Worm (Caenorhabditis elegans) whole organism, L1 larva: ENCODE results near the gene spe-36.

Experiments used
- F16B12.6 ChIP-seq: fragments of 150-350 bp; optimal IDR thresholded peaks from 2 replicates; lab custom pipeline; 2014; ENCODE audit warnings: missing biosample characterization, missing genetic modification characterization
- Y116A8C.19 ChIP-seq: sonication (generic microtip); optimal IDR thresholded peaks from 2 replicates; lab custom pipeline; 2016; ENCODE audit warnings: missing compliant biosample characterization, missing genetic modification characterization, borderline replicate concordance
- aha-1 ChIP-seq: fragments of 150-350 bp; optimal IDR thresholded peaks from 2 replicates; lab custom pipeline; 2014; ENCODE audit warnings: missing biosample characterization, missing genetic modification characterization
- aly-2 ChIP-seq: fragments of 150-350 bp; optimal IDR thresholded peaks from 2 replicates; lab custom pipeline; 2014; ENCODE audit warnings: missing biosample characterization, missing genetic modification characterization
- ama-1 ChIP-seq: fragments of 150-350 bp; optimal IDR thresholded peaks from 2 replicates; lab custom pipeline; 2014
- ceh-63 ChIP-seq: fragments of 200-800 bp; sonication (Bioruptor generic); optimal IDR thresholded peaks from 2 replicates; lab custom pipeline; 2018; ENCODE audit warnings: mild to moderate bottlenecking, missing genetic modification characterization, missing compliant biosample characterization
- ceh-8 ChIP-seq: fragments of 200-800 bp; sonication (Bioruptor generic); optimal IDR thresholded peaks from 2 replicates; lab custom pipeline; 2018; ENCODE audit warnings: mild to moderate bottlenecking, missing genetic modification characterization, moderate library complexity, missing compliant biosample characterization
- ceh-82 ChIP-seq, 3 experiments: fragments of 150-350 bp in 1 of 3; sonication (generic microtip) in 2 of 3; optimal IDR thresholded peaks; 2 replicates each; lab custom pipeline; 2014 to 2017; ENCODE audit warnings: missing biosample characterization in 3 of 3, missing genetic modification characterization in 3 of 3
- ceh-88 ChIP-seq: fragments of 200-800 bp; sonication (Bioruptor generic); IDR thresholded peaks from 2 replicates; pipeline ENCODE4 v1.3.6; 2022; ENCODE audit warnings: missing genetic modification characterization, missing compliant biosample characterization
- dpl-1 ChIP-seq, 3 experiments: fragments of 150-350 bp in 2 of 3; sonication (generic microtip) in 1 of 3; optimal IDR thresholded peaks; 2 replicates each; lab custom pipeline; 2014 to 2017; ENCODE audit warnings: missing biosample characterization in 3 of 3, missing genetic modification characterization in 3 of 3, missing genetic modification reagents in 3 of 3
- dsc-1 ChIP-seq: sonication (generic microtip); optimal IDR thresholded peaks from 2 replicates; lab custom pipeline; 2016; ENCODE audit warnings: mild to moderate bottlenecking, missing genetic modification characterization, missing compliant biosample characterization
- efl-1 ChIP-seq, 4 experiments: fragments of 150-350 bp; optimal IDR thresholded peaks in 3 of 4; peaks in 1 of 4; 1 replicate in 1 of 4; 2 replicates in 3 of 4; lab custom pipeline; 2014; ENCODE audit warnings: missing biosample characterization in 2 of 4, missing genetic modification characterization in 2 of 4, missing genetic modification reagents in 2 of 4
- egl-13 ChIP-seq: sonication (generic microtip); optimal IDR thresholded peaks from 2 replicates; lab custom pipeline; 2016; ENCODE audit warnings: missing genotype, missing genetic modification reagents, missing genetic modification characterization, missing compliant biosample characterization
- egl-27 ChIP-seq, 2 experiments: fragments of 150-350 bp in 1 of 2; sonication (generic microtip); optimal IDR thresholded peaks; 3 replicates each; lab custom pipeline; 2017 to 2018; ENCODE audit warnings: missing biosample characterization in 2 of 2, missing genetic modification characterization in 2 of 2, missing genetic modification reagents in 2 of 2
- elt-3 ChIP-seq, 6 experiments: fragments of 150-350 bp in 1 of 6; sonication (generic microtip); optimal IDR thresholded peaks; 2 replicates each; lab custom pipeline; 2017 to 2018; ENCODE audit warnings: missing biosample characterization in 6 of 6, missing genetic modification characterization in 6 of 6, inconsistent platforms in 1 of 6
- ets-5 ChIP-seq: fragments of 200-800 bp; sonication (Bioruptor generic); IDR thresholded peaks from 2 replicates; pipeline ENCODE4 v1.3.6; 2022; ENCODE audit warnings: missing genetic modification characterization, missing compliant biosample characterization
- fos-1 ChIP-seq: fragments of 150-350 bp; optimal IDR thresholded peaks from 2 replicates; lab custom pipeline; 2014; ENCODE audit warnings: missing biosample characterization, missing genetic modification characterization
- hlh-4 ChIP-seq: sonication (generic microtip); optimal IDR thresholded peaks from 2 replicates; lab custom pipeline; 2016; ENCODE audit warnings: mild to moderate bottlenecking, missing genetic modification characterization, missing compliant biosample characterization
- hpl-2 ChIP-seq: fragments of 150-350 bp; optimal IDR thresholded peaks from 2 replicates; lab custom pipeline; 2014; ENCODE audit warnings: missing biosample characterization, missing genetic modification reagents, missing genetic modification characterization
- isw-1 ChIP-seq: fragments of 200-800 bp; sonication (Bioruptor generic); IDR thresholded peaks from 2 replicates; pipeline ENCODE4 v1.3.6; 2022; ENCODE audit warnings: missing genetic modification characterization, missing compliant biosample characterization
- lin-13 ChIP-seq: fragments of 150-350 bp; optimal IDR thresholded peaks from 2 replicates; lab custom pipeline; 2014; ENCODE audit warnings: missing biosample characterization, missing genetic modification reagents, missing genetic modification characterization
- lin-14 ChIP-seq: fragments of 200-800 bp; sonication (Bioruptor generic); optimal IDR thresholded peaks from 2 replicates; lab custom pipeline; 2018; ENCODE audit warnings: mild to moderate bottlenecking, missing genetic modification characterization, moderate library complexity, missing compliant biosample characterization
- lin-15B ChIP-seq: fragments of 150-350 bp; sonication (generic microtip); optimal IDR thresholded peaks from 3 replicates; lab custom pipeline; 2014; ENCODE audit warnings: missing biosample characterization, missing genetic modification characterization
- lin-35 ChIP-seq, 2 experiments: fragments of 150-350 bp; optimal IDR thresholded peaks; 2 replicates each; lab custom pipeline; 2014; ENCODE audit warnings: missing biosample characterization in 2 of 2, missing genetic modification characterization in 2 of 2, missing genetic modification reagents in 2 of 2
- lir-3 ChIP-seq: sonication (generic microtip); optimal IDR thresholded peaks from 2 replicates; lab custom pipeline; 2016; ENCODE audit warnings: mild to moderate bottlenecking, missing genetic modification characterization, moderate library complexity, missing compliant biosample characterization; ENCODE audit not compliant: poor library complexity
- lsy-2 ChIP-seq, 2 experiments: fragments of 150-350 bp; optimal IDR thresholded peaks; 2 replicates each; lab custom pipeline; 2014; ENCODE audit warnings: missing biosample characterization in 2 of 2, missing genetic modification characterization in 2 of 2
- mep-1 ChIP-seq: fragments of 150-350 bp; optimal IDR thresholded peaks from 2 replicates; lab custom pipeline; 2014; ENCODE audit warnings: missing biosample characterization, missing genetic modification characterization
- nhr-12 ChIP-seq: sonication (generic microtip); optimal IDR thresholded peaks from 2 replicates; lab custom pipeline; 2017; ENCODE audit warnings: missing biosample characterization, missing genetic modification characterization
- nhr-19 ChIP-seq: fragments of 200-800 bp; sonication (Bioruptor generic); conservative IDR thresholded peaks from 2 replicates; pipeline ENCODE4 v1.3.6; 2022; ENCODE audit warnings: missing genetic modification characterization, missing compliant biosample characterization
- nhr-237 ChIP-seq: fragments of 150-350 bp; optimal IDR thresholded peaks from 2 replicates; lab custom pipeline; 2014; ENCODE audit warnings: missing biosample characterization, missing genetic modification characterization
- nhr-28 ChIP-seq: fragments of 150-350 bp; optimal IDR thresholded peaks from 2 replicates; lab custom pipeline; 2014; ENCODE audit warnings: missing biosample characterization, missing genetic modification characterization
- nhr-71 ChIP-seq: sonication (generic microtip); optimal IDR thresholded peaks from 2 replicates; lab custom pipeline; 2016; ENCODE audit warnings: mild to moderate bottlenecking, missing genetic modification characterization, moderate library complexity, missing compliant biosample characterization
- nhr-76 ChIP-seq: sonication (generic microtip); optimal IDR thresholded peaks from 2 replicates; lab custom pipeline; 2017; ENCODE audit warnings: missing biosample characterization, missing genetic modification characterization
- nhr-84 ChIP-seq: sonication (generic microtip); optimal IDR thresholded peaks from 2 replicates; lab custom pipeline; 2017; ENCODE audit warnings: missing biosample characterization, missing genetic modification characterization
- nhr-85 ChIP-seq: sonication (generic microtip); peaks from one replicate; lab custom pipeline; 2016; ENCODE audit warnings: missing genetic modification characterization, inconsistent platforms, missing compliant biosample characterization
- nhr-90 ChIP-seq: sonication (generic microtip); optimal IDR thresholded peaks from 2 replicates; lab custom pipeline; 2016; ENCODE audit warnings: mild to moderate bottlenecking, missing genetic modification characterization, missing compliant biosample characterization; ENCODE audit not compliant: poor library complexity
- pag-3 ChIP-seq: sonication (generic microtip); optimal IDR thresholded peaks from 2 replicates; lab custom pipeline; 2017; ENCODE audit warnings: missing genetic modification characterization, mild to moderate bottlenecking, missing compliant biosample characterization, antibody characterized with exemption, borderline replicate concordance; ENCODE audit not compliant: insufficient read depth
- skn-1 ChIP-seq: fragments of 150-350 bp; optimal IDR thresholded peaks from 2 replicates; lab custom pipeline; 2014; ENCODE audit warnings: missing biosample characterization, missing genetic modification characterization
- snpc-4 ChIP-seq: fragments of 150-350 bp; optimal IDR thresholded peaks from 2 replicates; lab custom pipeline; 2014; ENCODE audit warnings: missing biosample characterization, missing genetic modification characterization
- snu-23 ChIP-seq: sonication (generic microtip); optimal IDR thresholded peaks from 2 replicates; lab custom pipeline; 2016; ENCODE audit warnings: missing genetic modification characterization, missing compliant biosample characterization
- swsn-7 ChIP-seq: sonication (generic microtip); optimal IDR thresholded peaks from 2 replicates; lab custom pipeline; 2016; ENCODE audit warnings: missing genetic modification characterization, missing compliant biosample characterization
- tbx-2 ChIP-seq: sonication (generic microtip); optimal IDR thresholded peaks from 2 replicates; lab custom pipeline; 2016; ENCODE audit warnings: missing genetic modification characterization, missing compliant biosample characterization
- tlp-1 ChIP-seq: fragments of 150-350 bp; optimal IDR thresholded peaks from 2 replicates; lab custom pipeline; 2014; ENCODE audit warnings: missing biosample characterization, missing genetic modification characterization
- unc-130 ChIP-seq: fragments of 150-350 bp; optimal IDR thresholded peaks from 2 replicates; lab custom pipeline; 2017; ENCODE audit warnings: missing biosample characterization, missing genetic modification characterization, inconsistent platforms
- unc-86 ChIP-seq: sonication (generic microtip); optimal IDR thresholded peaks from 2 replicates; lab custom pipeline; 2016; ENCODE audit warnings: missing genetic modification characterization, missing compliant biosample characterization
- zag-1 ChIP-seq: fragments of 150-350 bp; optimal IDR thresholded peaks from 2 replicates; lab custom pipeline; 2014; ENCODE audit warnings: missing biosample characterization, missing genetic modification characterization
- zip-4 ChIP-seq: fragments of 200-800 bp; sonication (Bioruptor generic); optimal IDR thresholded peaks from 2 replicates; lab custom pipeline; 2018; ENCODE audit warnings: mild to moderate bottlenecking, missing genetic modification characterization, moderate library complexity, missing compliant biosample characterization
- ztf-11 ChIP-seq, 2 experiments: sonication (generic microtip); optimal IDR thresholded peaks; 2 replicates each; lab custom pipeline; 2016 to 2017; ENCODE audit warnings: missing genetic modification characterization in 2 of 2, missing biosample characterization in 1 of 2, missing compliant biosample characterization in 1 of 2
- ztf-4 ChIP-seq: fragments of 150-350 bp; optimal IDR thresholded peaks from 2 replicates; lab custom pipeline; 2014; ENCODE audit warnings: missing biosample characterization, missing genetic modification characterization

spe-36 gene

ce11 chrIV:11593415-11594190, 1.5 kb upstream of the spe-36 start, which contains the start of gene F40F11.3 (continued):
- TF ChIP-seq ama-1, result peak; percentile 83
- peak; percentile 97 for TF ChIP-seq lin-14

DNA sequence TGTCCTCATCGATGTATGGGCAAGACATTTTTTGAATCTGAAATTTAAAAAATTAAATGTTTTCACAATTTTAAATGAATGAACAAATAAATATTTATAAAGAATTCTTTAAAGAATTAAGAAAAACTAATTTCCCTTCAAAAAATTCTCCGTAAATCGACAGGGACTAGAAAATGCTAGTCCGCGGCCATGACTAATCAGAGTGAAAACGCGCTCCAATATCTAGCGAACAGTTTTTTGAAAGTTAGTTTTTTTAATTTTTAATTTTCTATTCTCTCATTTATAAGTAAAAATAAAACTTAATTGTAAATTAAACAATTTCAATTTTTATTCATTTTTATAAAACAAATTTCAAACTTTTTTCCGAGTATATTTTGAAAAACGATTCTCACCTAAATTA, 755 bp upstream of the spe-36 start:
- TF ChIP-seq unc-130 (no peak), F16B12.6 (tag; lab: Kevin White, UChicago) (no peak), efl-1 (optimal IDR thresholded peaks at IDR 0.05; lab: Kevin White, UChicago) (peak; percentile 19 to 43), efl-1 (GFP tag; optimal IDR thresholded peaks at IDR 0.05 in 1 of 2; lab: Kevin White, UChicago) (peak; percentile 46 to 83), ama-1 (no peak), hlh-4 (tag; lab: Kevin White, UChicago) (no peak), isw-1 (GFP tag; lab: Robert Waterston, UW) (peak; percentile 31; the same call in 1 of the 2 replicates), nhr-76 (tag; lab: Kevin White, UChicago) (no peak), skn-1 (tag; lab: Kevin White, UChicago) (peak; percentile 71), ceh-88 (GFP tag; lab: Robert Waterston, UW) (peak; percentile 33; the same call in 1 of the 2 replicates), ceh-82 (tag; optimal IDR thresholded peaks at IDR 0.05; lab: Kevin White, UChicago) (peak in 1 of 3 experiments; percentile 3), pag-3 (no peak), dpl-1 (GFP tag; optimal IDR thresholded peaks at IDR 0.05; lab: Kevin White, UChicago) (peak in 2 of 3 experiments; percentile 39 to 55), snu-23 (GFP tag; lab: Kevin White, UChicago) (peak; percentile 15), tbx-2 (peak; percentile 31), nhr-71 (tag; lab: Kevin White, UChicago) (peak; percentile 66), elt-3 (tag; optimal IDR thresholded peaks at IDR 0.05; lab: Kevin White, UChicago) (peak in 1 of 6 experiments; percentile 48), ets-5 (GFP tag; lab: Robert Waterston, UW) (no peak), nhr-90 (tag; lab: Kevin White, UChicago) (peak; percentile 70), nhr-19 (GFP tag; lab: Robert Waterston, UW) (no peak; the same call in 1 of the 2 replicates), nhr-84 (tag; lab: Kevin White, UChicago) (no peak), lin-13 (GFP tag; lab: Kevin White, UChicago) (no peak), swsn-7 (tag; lab: Kevin White, UChicago) (peak; percentile 24), egl-27 (tag; optimal IDR thresholded peaks at IDR 0.05; lab: Kevin White, UChicago) (no peak), tlp-1 (tag; lab: Kevin White, UChicago) (no peak), Y116A8C.19 (tag; lab: Kevin White, UChicago) (no peak), dsc-1 (tag; lab: Kevin White, UChicago) (peak; percentile 10), nhr-12 (tag; lab: Kevin White, UChicago) (no peak), nhr-28 (tag; lab: Kevin White, UChicago) (no peak), lin-14 (peak; percentile 69), aly-2 (tag; lab: Kevin White, UChicago) (no peak), zag-1 (tag; lab: Kevin White, UChicago) (no peak), hpl-2 (GFP tag; lab: Kevin White, UChicago) (no peak), mep-1 (tag; lab: Kevin White, UChicago) (peak; percentile 70), ztf-11 (tag; optimal IDR thresholded peaks at IDR 0.05; lab: Kevin White, UChicago) (peak in 1 of 2 experiments; percentile 53), nhr-237 (tag; lab: Kevin White, UChicago) (no peak), aha-1 (tag; lab: Kevin White, UChicago) (no peak), lin-15B (tag; lab: Kevin White, UChicago) (peak; percentile 66), unc-86 (no peak), nhr-85 (tag; lab: Kevin White, UChicago) (no peak), ceh-63 (GFP tag; lab: Kevin White, UChicago) (no peak), lir-3 (tag; lab: Kevin White, UChicago) (peak; percentile 83), ceh-8 (GFP tag; lab: Kevin White, UChicago) (no peak), egl-13 (tag; lab: Kevin White, UChicago) (peak; percentile 59), zip-4 (GFP tag; lab: Kevin White, UChicago) (no peak), lsy-2 (tag; optimal IDR thresholded peaks at IDR 0.05; lab: Kevin White, UChicago) (peak; percentile 60 to 69), ztf-4 (no peak), lin-35 (GFP tag; optimal IDR thresholded peaks at IDR 0.05; lab: Kevin White, UChicago) (peak; percentile 28 to 60), snpc-4 (tag; lab: Kevin White, UChicago) (peak; percentile 20), fos-1 (no peak)
